Fruit fly (Drosophila melanogaster) whole organism, embryonic: ENCODE data around the gene CG14232.

Experiments used
- Adf1 ChIP-seq: fragments of 200-800 bp; sonication (Bioruptor generic); IDR thresholded peaks from 2 replicates; pipeline ENCODE4 v1.3.6; 2022; ENCODE audit warnings: missing biosample characterization, missing genetic modification characterization
- CG10209 ChIP-seq: fragments of 200-800 bp; sonication (Bioruptor generic); optimal IDR thresholded peaks from 3 replicates; lab custom pipeline; 2017; ENCODE audit warnings: missing biosample characterization, mild to moderate bottlenecking, missing genetic modification characterization, missing genetic modification reagents
- CG1024 ChIP-seq: fragments of 200-800 bp; sonication (Bioruptor generic); IDR thresholded peaks from 2 replicates; pipeline ENCODE4 v1.3.6; 2022; ENCODE audit warnings: missing biosample characterization, missing genetic modification characterization
- CG10267 ChIP-seq: fragments of 200-800 bp; sonication (Bioruptor generic); optimal IDR thresholded peaks from 2 replicates; lab custom pipeline; 2018; ENCODE audit warnings: missing biosample characterization, mild to moderate bottlenecking, missing genetic modification characterization, moderate library complexity
- CG11504 ChIP-seq: fragments of 200-800 bp; sonication (Bioruptor generic); optimal IDR thresholded peaks from 3 replicates; lab custom pipeline; 2019; ENCODE audit warnings: missing biosample characterization, mild to moderate bottlenecking, missing genetic modification characterization, moderate library complexity
- CG11696 ChIP-seq: fragments of 200-800 bp; sonication (Bioruptor generic); IDR thresholded peaks from 2 replicates; pipeline ENCODE4 v1.3.6; 2022; ENCODE audit warnings: missing biosample characterization, missing genetic modification characterization
- CG12219 ChIP-seq: fragments of 200-800 bp; sonication (Bioruptor generic); optimal IDR thresholded peaks from 3 replicates; lab custom pipeline; 2018; ENCODE audit warnings: missing biosample characterization, mild to moderate bottlenecking, missing genetic modification characterization
- CG12659 ChIP-seq: fragments of 200-800 bp; sonication (Bioruptor generic); optimal IDR thresholded peaks from 3 replicates; lab custom pipeline; 2017; ENCODE audit warnings: mild to moderate bottlenecking, missing biosample characterization, missing genetic modification reagents, missing genetic modification characterization
- CG13296 ChIP-seq: fragments of 200-800 bp; sonication (Bioruptor generic); optimal IDR thresholded peaks from 3 replicates; lab custom pipeline; 2018; ENCODE audit warnings: missing biosample characterization, mild to moderate bottlenecking, missing genetic modification characterization
- CG1529 ChIP-seq: fragments of 200-800 bp; sonication (Bioruptor generic); optimal IDR thresholded peaks from 3 replicates; lab custom pipeline; 2018; ENCODE audit warnings: missing biosample characterization, missing genetic modification characterization
- CG16813 ChIP-seq: fragments of 200-800 bp; sonication (Bioruptor generic); IDR thresholded peaks from 3 replicates; pipeline ENCODE4 v1.3.6; 2022; ENCODE audit warnings: missing biosample characterization, missing genetic modification characterization; ENCODE audit not compliant: partially characterized antibody
- CG1832 ChIP-seq: fragments of 200-800 bp; sonication (Bioruptor generic); optimal IDR thresholded peaks from 2 replicates; lab custom pipeline; 2017; ENCODE audit warnings: missing biosample characterization, mild to moderate bottlenecking, missing genetic modification characterization, inconsistent platforms
- CG18764 ChIP-seq: fragments of 200-800 bp; sonication (Bioruptor generic); optimal IDR thresholded peaks from 3 replicates; lab custom pipeline; 2016; ENCODE audit warnings: missing biosample characterization, missing genetic modification characterization
- CG2120 ChIP-seq: fragments of 200-800 bp; sonication (Bioruptor generic); optimal IDR thresholded peaks from 3 replicates; lab custom pipeline; 2016; ENCODE audit warnings: missing biosample characterization, missing genetic modification characterization
- CG31224 ChIP-seq: fragments of 200-800 bp; sonication (Bioruptor generic); IDR thresholded peaks from 2 replicates; pipeline ENCODE4 v1.3.6; 2022; ENCODE audit warnings: missing biosample characterization, missing genetic modification characterization
- CG31441 ChIP-seq: fragments of 200-800 bp; sonication (Bioruptor generic); IDR thresholded peaks from 2 replicates; pipeline ENCODE4 v1.3.6; 2022; ENCODE audit warnings: missing biosample characterization, missing genetic modification characterization
- CG32772 ChIP-seq: fragments of 200-800 bp; sonication (Bioruptor generic); IDR thresholded peaks from 2 replicates; pipeline ENCODE4 v1.3.6; 2022; ENCODE audit warnings: missing biosample characterization, missing genetic modification characterization
- CG3281 ChIP-seq: fragments of 200-800 bp; sonication (Bioruptor generic); optimal IDR thresholded peaks from 3 replicates; lab custom pipeline; 2017; ENCODE audit warnings: missing biosample characterization, mild to moderate bottlenecking, missing genetic modification characterization
- CG43689 ChIP-seq: fragments of 200-800 bp; sonication (Bioruptor generic); IDR thresholded peaks from 2 replicates; pipeline ENCODE4 v1.3.6; 2022; ENCODE audit warnings: missing biosample characterization, missing genetic modification characterization
- CG5245 ChIP-seq: fragments of 200-800 bp; sonication (Bioruptor generic); optimal IDR thresholded peaks from 3 replicates; lab custom pipeline; 2016; ENCODE audit warnings: missing biosample characterization, missing genetic modification characterization
- CG6175 ChIP-seq: fragments of 200-800 bp; sonication (Bioruptor generic); IDR thresholded peaks from 3 replicates; pipeline ENCODE4 v1.3.6; 2022; ENCODE audit warnings: missing biosample characterization, missing genetic modification characterization
- CG6654 ChIP-seq: fragments of 200-800 bp; sonication (Bioruptor generic); optimal IDR thresholded peaks from 2 replicates; lab custom pipeline; 2017; ENCODE audit warnings: missing biosample characterization, mild to moderate bottlenecking, missing genetic modification characterization
- CG7372 ChIP-seq: fragments of 200-800 bp; sonication (Bioruptor generic); IDR thresholded peaks from 2 replicates; pipeline ENCODE4 v1.3.6; 2022; ENCODE audit warnings: missing biosample characterization, missing genetic modification characterization
- CG7963 ChIP-seq: fragments of 200-800 bp; sonication (Bioruptor generic); IDR thresholded peaks from 3 replicates; pipeline ENCODE4 v1.3.6; 2022; ENCODE audit warnings: missing biosample characterization, missing genetic modification characterization; ENCODE audit not compliant: partially characterized antibody
- CG8359 ChIP-seq: fragments of 200-800 bp; sonication (Bioruptor generic); optimal IDR thresholded peaks from 2 replicates; lab custom pipeline; 2017; ENCODE audit warnings: missing biosample characterization, mild to moderate bottlenecking, missing genetic modification characterization, borderline replicate concordance
- CG9932 ChIP-seq: fragments of 200-800 bp; sonication (Bioruptor generic); IDR thresholded peaks from 2 replicates; pipeline ENCODE4 v1.3.6; 2022; ENCODE audit warnings: missing biosample characterization, missing genetic modification characterization
- CHES-1-like ChIP-seq: fragments of 200-800 bp; sonication (Bioruptor generic); optimal IDR thresholded peaks from 2 replicates; lab custom pipeline; 2016; ENCODE audit warnings: missing biosample characterization, missing genetic modification characterization
- Dip3 ChIP-seq: fragments of 200-800 bp; sonication (Bioruptor generic); optimal IDR thresholded peaks from 3 replicates; lab custom pipeline; 2016; ENCODE audit warnings: missing biosample characterization, missing genetic modification characterization
- GATAe ChIP-seq: fragments of 200-800 bp; sonication (Bioruptor generic); conservative IDR thresholded peaks from 2 replicates; pipeline ENCODE4 v1.3.6; 2022; ENCODE audit warnings: missing biosample characterization, missing genetic modification characterization
- NC2α ChIP-seq: fragments of 200-800 bp; sonication (Bioruptor generic); optimal IDR thresholded peaks from 2 replicates; lab custom pipeline; 2016; ENCODE audit warnings: missing biosample characterization, missing genetic modification characterization
- NK7.1 ChIP-seq: fragments of 200-800 bp; sonication (Bioruptor generic); optimal IDR thresholded peaks from 3 replicates; lab custom pipeline; 2016; ENCODE audit warnings: missing biosample characterization, missing genetic modification characterization
- Side ChIP-seq: fragments of 200-800 bp; sonication (Bioruptor generic); optimal IDR thresholded peaks from 2 replicates; lab custom pipeline; 2016; ENCODE audit warnings: missing biosample characterization, missing genetic modification characterization
- Sry-β ChIP-seq: fragments of 200-800 bp; sonication (Bioruptor generic); optimal IDR thresholded peaks from 2 replicates; lab custom pipeline; 2018; ENCODE audit warnings: missing biosample characterization, mild to moderate bottlenecking, missing genetic modification characterization, moderate library complexity
- Stat92E ChIP-seq, 3 experiments: fragments of >200 bp in 2 of 3; fragments of 200-800 bp in 1 of 3; sonication (Bioruptor generic) in 1 of 3; optimal IDR thresholded peaks; 2 replicates each; lab custom pipeline; 2017 to 2019; ENCODE audit warnings: missing biosample characterization in 3 of 3, missing genetic modification characterization in 3 of 3, mild to moderate bottlenecking in 1 of 3, moderate library complexity in 1 of 3
- Xbp1 ChIP-seq: fragments of 200-800 bp; sonication (Bioruptor generic); optimal IDR thresholded peaks from 3 replicates; lab custom pipeline; 2016; ENCODE audit warnings: missing biosample characterization, mild to moderate bottlenecking, missing genetic modification characterization
- ato ChIP-seq: fragments of 200-800 bp; sonication (Bioruptor generic); IDR thresholded peaks from 2 replicates; pipeline ENCODE4 v1.3.6; 2022; ENCODE audit warnings: missing biosample characterization, missing genetic modification characterization; ENCODE audit not compliant: partially characterized antibody
- az2 ChIP-seq: fragments of 200-800 bp; sonication (Bioruptor generic); optimal IDR thresholded peaks from 3 replicates; lab custom pipeline; 2016; ENCODE audit warnings: missing biosample characterization, missing genetic modification characterization
- bsh ChIP-seq, 2 experiments: fragments of 200-800 bp; sonication (Bioruptor generic); optimal IDR thresholded peaks; 2 replicates each; lab custom pipeline; 2017 to 2018; ENCODE audit warnings: mild to moderate bottlenecking in 2 of 2, missing biosample characterization in 2 of 2, missing genetic modification characterization in 2 of 2, moderate library complexity in 1 of 2
- btn ChIP-seq: fragments of 200-800 bp; sonication (Bioruptor generic); optimal IDR thresholded peaks from 2 replicates; lab custom pipeline; 2016; ENCODE audit warnings: missing biosample characterization, missing genetic modification characterization
- dmrt99B ChIP-seq: fragments of 200-800 bp; sonication (Bioruptor generic); optimal IDR thresholded peaks from 2 replicates; lab custom pipeline; 2018; ENCODE audit warnings: missing biosample characterization, mild to moderate bottlenecking, missing genetic modification characterization, moderate library complexity
- exex ChIP-seq: fragments of 200-800 bp; sonication (Bioruptor generic); optimal IDR thresholded peaks from 4 replicates; lab custom pipeline; 2018; ENCODE audit warnings: missing biosample characterization, mild to moderate bottlenecking, missing genetic modification characterization, moderate library complexity
- grau ChIP-seq: fragments of 200-800 bp; optimal IDR thresholded peaks from 3 replicates; lab custom pipeline; 2019; ENCODE audit warnings: missing biosample characterization, mild to moderate bottlenecking, missing genetic modification characterization, moderate library complexity
- jigr1 ChIP-seq: fragments of 200-800 bp; sonication (Bioruptor generic); IDR thresholded peaks from 3 replicates; pipeline ENCODE4 v1.3.6; 2022; ENCODE audit warnings: missing biosample characterization, missing genetic modification characterization
- lab ChIP-seq: fragments of 200-800 bp; sonication (Bioruptor generic); optimal IDR thresholded peaks from 3 replicates; lab custom pipeline; 2017; ENCODE audit warnings: missing biosample characterization, missing genetic modification characterization, mild to moderate bottlenecking, moderate library complexity, missing genetic modification reagents
- otp ChIP-seq: fragments of 200-800 bp; sonication (Bioruptor generic); IDR thresholded peaks from 3 replicates; pipeline ENCODE4, ENCODE4 v1.3.6; 2022; ENCODE audit warnings: missing biosample characterization, missing genetic modification characterization
- pzg ChIP-seq: fragments of 200-800 bp; sonication (Bioruptor generic); optimal IDR thresholded peaks from 3 replicates; lab custom pipeline; 2018; ENCODE audit warnings: missing biosample characterization, mild to moderate bottlenecking, missing genetic modification characterization, moderate library complexity
- shn ChIP-seq: fragments of 200-800 bp; sonication (Bioruptor generic); optimal IDR thresholded peaks from 3 replicates; lab custom pipeline; 2016; ENCODE audit warnings: missing biosample characterization, missing genetic modification characterization
- tin ChIP-seq: fragments of 200-800 bp; sonication (Bioruptor generic); optimal IDR thresholded peaks from 3 replicates; lab custom pipeline; 2016; ENCODE audit warnings: missing biosample characterization, missing genetic modification characterization
- trem ChIP-seq: fragments of 200-800 bp; optimal IDR thresholded peaks from 3 replicates; lab custom pipeline; 2019; ENCODE audit warnings: missing biosample characterization, mild to moderate bottlenecking, missing genetic modification characterization, moderate library complexity
- twi ChIP-seq: fragments of 200-800 bp; optimal IDR thresholded peaks from 2 replicates; lab custom pipeline; 2019; ENCODE audit warnings: missing biosample characterization, mild to moderate bottlenecking, missing genetic modification characterization, moderate library complexity

CG14232 gene

DNA sequence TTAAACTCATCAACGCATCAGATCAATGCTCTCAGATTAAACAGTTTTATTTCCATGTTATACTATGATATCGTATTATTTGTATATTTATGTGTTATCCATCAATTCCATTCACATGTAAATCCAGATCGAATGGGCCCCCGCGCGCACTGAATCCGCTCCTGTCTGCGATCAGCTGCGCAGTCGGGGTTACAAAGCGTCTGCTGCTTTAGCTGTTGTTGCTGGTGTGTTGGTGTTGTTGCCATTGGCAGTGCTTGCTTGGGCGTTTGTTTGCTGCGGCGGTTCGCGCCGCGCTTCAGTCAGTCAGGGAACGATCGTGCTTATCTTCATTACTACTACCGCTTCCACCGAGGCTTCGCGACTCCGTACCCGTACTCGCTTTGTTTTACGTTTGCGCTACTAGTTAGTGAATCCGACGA is 37.1 kb downstream of the CG14232 start, which contains the start of gene Zw (continued):
- TF ChIP-seq GATAe (GFP tag; lab: Robert Waterston, UW) (peak; percentile 13; the same call in 1 of the 2 replicates), CG3281 (GFP tag; lab: Kevin White, UChicago) (peak; percentile 14), grau (tag; lab: Kevin White, UChicago) (peak; percentile 45), CG2120 (GFP tag; lab: Kevin White, UChicago) (peak; percentile 73), CG12219 (GFP tag; lab: Kevin White, UChicago) (peak; percentile 28), CG31441 (no peak), lab (peak; percentile 29), Adf1 (GFP tag; lab: Robert Waterston, UW) (peak; percentile 83), CG16813 (GFP tag; lab: Robert Waterston, UW) (peak; percentile 70), Dip3 (GFP tag; lab: Kevin White, UChicago) (peak; percentile 56), bsh (GFP tag; optimal IDR thresholded peaks at IDR 0.05; lab: Kevin White, UChicago) (peak in 1 of 2 experiments; percentile 34), trem (peak; percentile 20), CG7963 (GFP tag; lab: Robert Waterston, UW) (no peak), CG1832 (GFP tag; lab: Kevin White, UChicago) (no peak), Xbp1 (GFP tag; lab: Kevin White, UChicago) (peak; percentile 45), CG10209 (no peak), Stat92E (GFP tag; optimal IDR thresholded peaks at IDR 0.05; lab: Kevin White, UChicago) (no peak), ato (GFP tag; lab: Robert Waterston, UW) (no peak), jigr1 (GFP tag; lab: Robert Waterston, UW) (no peak; the same call in 2 of the 3 replicates), otp (GFP tag; lab: Robert Waterston, UW) (0 out of 3 replicates have a peak, but pooled peaks have one; percentile 40), CG9932 (GFP tag; lab: Robert Waterston, UW) (peak; percentile 88), exex (peak; percentile 7), CG32772 (peak; percentile 59), CG6654 (no peak), CG10267 (tag; lab: Kevin White, UChicago) (no peak), pzg (GFP tag; lab: Kevin White, UChicago) (no peak), NC2α (GFP tag; lab: Kevin White, UChicago) (no peak), shn (peak; percentile 35), CG7372 (GFP tag; lab: Robert Waterston, UW) (0 out of 2 replicates have a peak, but pooled peaks have one; percentile 34), CG8359 (GFP tag; lab: Kevin White, UChicago) (no peak), twi (tag; lab: Kevin White, UChicago) (peak; percentile 36), CG31224 (GFP tag; lab: Robert Waterston, UW) (0 out of 2 replicates have a peak, but pooled peaks have one; percentile 38), CHES-1-like (no peak), Sry-β (GFP tag; lab: Kevin White, UChicago) (no peak), CG13296 (GFP tag; lab: Kevin White, UChicago) (peak; percentile 28), az2 (GFP tag; lab: Kevin White, UChicago) (peak; percentile 45), dmrt99B (tag; lab: Kevin White, UChicago) (peak; percentile 40), CG18764 (GFP tag; lab: Kevin White, UChicago) (peak; percentile 11), CG11504 (tag; lab: Kevin White, UChicago) (peak; percentile 35), CG11696 (GFP tag; lab: Robert Waterston, UW) (no peak), CG1024 (GFP tag; lab: Robert Waterston, UW) (0 out of 2 replicates have a peak, but pooled peaks have one; percentile 7), tin (GFP tag; lab: Kevin White, UChicago) (peak; percentile 56), btn (GFP tag; lab: Kevin White, UChicago) (no peak), CG43689 (GFP tag; lab: Robert Waterston, UW) (no peak), NK7.1 (GFP tag; lab: Kevin White, UChicago) (no peak), Side (peak; percentile 24), CG1529 (GFP tag; lab: Kevin White, UChicago) (peak; percentile 0), CG6175 (peak; percentile 89), CG12659 (GFP tag; lab: Kevin White, UChicago) (no peak), CG5245 (peak; percentile 19)
